Fruit fly (Drosophila melanogaster): ENCODE measurements around the gene CG5001.
A peak's percentile ranks its signal among the peaks of the same experiment; 100 is the strongest.

Gene CG5001

DNA sequence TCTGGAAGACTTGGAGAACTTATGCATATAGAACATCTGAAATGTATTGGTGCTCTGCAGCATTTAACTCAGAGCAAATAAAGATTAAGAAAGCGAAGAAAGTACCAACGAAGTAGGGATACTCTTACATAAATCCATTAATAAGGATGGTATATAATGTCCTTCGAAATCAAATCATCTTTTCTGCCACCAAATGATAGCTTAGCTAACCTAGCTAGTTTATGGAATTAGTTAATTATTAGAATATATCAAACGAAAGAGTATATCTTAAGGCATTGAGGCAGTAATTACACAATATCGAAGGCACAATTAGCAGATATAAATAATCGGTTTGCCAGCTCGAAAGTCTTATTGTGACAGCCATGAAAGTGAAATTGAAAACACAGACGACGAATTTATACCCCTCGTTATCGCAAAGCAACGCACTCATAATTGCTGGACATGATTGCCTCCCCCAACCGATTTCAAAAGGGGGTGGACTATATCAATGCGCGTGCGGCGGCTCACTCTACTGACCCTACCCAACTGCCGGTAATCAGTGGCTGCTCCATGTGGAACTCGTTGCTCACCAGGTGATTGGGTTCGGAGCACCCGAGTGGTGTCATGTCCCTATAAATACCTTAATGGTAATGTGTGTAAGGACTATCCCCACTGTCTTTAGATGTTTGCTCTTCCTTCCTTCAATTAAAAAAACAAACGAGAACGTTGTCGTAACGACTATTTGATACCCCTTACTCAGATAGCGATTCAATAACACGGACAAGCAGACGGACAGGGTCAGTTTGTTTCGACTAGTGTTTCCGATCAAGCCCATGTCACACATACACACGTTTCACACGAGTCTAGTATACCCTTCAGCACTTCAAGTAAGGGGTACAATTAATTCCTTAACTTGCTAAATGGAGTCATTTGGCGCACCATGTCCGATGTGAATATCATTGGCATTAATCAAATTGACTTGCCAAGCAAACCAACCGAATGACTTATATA lies 40.9 kb upstream of the CG5001 start (continued):
- TF ChIP-seq gcm2 (GFP tag; optimal IDR thresholded peaks at IDR 0.05): no peak

DNA sequence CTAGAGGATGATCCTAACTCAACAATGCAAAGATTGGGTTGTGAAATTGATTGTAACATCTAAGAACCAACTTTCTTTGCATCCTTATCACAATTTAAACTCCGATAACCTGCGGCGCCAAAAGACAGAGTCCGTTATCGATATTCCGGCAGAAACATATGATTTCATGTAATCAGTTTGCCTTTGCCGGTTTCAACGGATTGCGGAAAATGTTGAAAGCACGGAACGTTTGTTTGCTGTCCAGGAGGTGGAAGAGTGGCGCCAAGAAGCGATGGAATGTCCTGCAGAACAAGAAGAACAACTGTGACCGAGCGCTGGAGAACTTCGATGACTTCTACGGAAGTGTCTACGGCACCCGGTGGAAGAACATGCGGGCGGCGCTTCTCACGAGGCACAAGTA lies 37.9 kb upstream of the CG5001 start:
- TF ChIP-seq CG13287 (GFP tag; IDR thresholded peaks at IDR 0.05; ENCODE audit: partially characterized antibody) (peak; percentile 78), Bgb (GFP tag; IDR thresholded peaks at IDR 0.05; ENCODE audit: partially characterized antibody) (peak; percentile 43; the same call in 1 of the 2 replicates), sens (GFP tag) (peak; percentile 16), CG7357 (GFP tag; IDR thresholded peaks at IDR 0.05) (no peak), croc (GFP tag; conservative IDR thresholded peaks at IDR 0.05) (no peak), Eip74EF (GFP tag; optimal IDR thresholded peaks at IDR 0.05) (no peak), Hmx (GFP tag; optimal IDR thresholded peaks at IDR 0.05) (no peak), HLH4C (GFP tag; IDR thresholded peaks at IDR 0.05; ENCODE audit: partially characterized antibody) (peak; percentile 72), Doc3 (GFP tag; IDR thresholded peaks at IDR 0.05; ENCODE audit: partially characterized antibody) (peak; percentile 44; the same call in 2 of the 3 replicates), esg (GFP tag; conservative IDR thresholded peaks at IDR 0.05) (no peak), Dp (GFP tag; optimal IDR thresholded peaks at IDR 0.05) (peak; percentile 87), Ssrp (tag; optimal IDR thresholded peaks at IDR 0.05) (no peak), CG2129 (GFP tag; IDR thresholded peaks at IDR 0.05; ENCODE audit: partially characterized antibody) (0 out of 2 replicates have a peak, but pooled peaks have one; percentile 19), hbn (GFP tag; IDR thresholded peaks at IDR 0.05; ENCODE audit: partially characterized antibody) (peak; percentile 53; the same call in 1 of the 2 replicates), vnd (GFP tag; IDR thresholded peaks at IDR 0.05; ENCODE audit: partially characterized antibody) (peak; percentile 46; the same call in 1 of the 3 replicates), BEAF-32 (GFP tag; optimal IDR thresholded peaks at IDR 0.05) (peak; percentile 47), CG34224 (GFP tag; IDR thresholded peaks at IDR 0.05; ENCODE audit: partially characterized antibody) (peak; percentile 72), hb (GFP tag; IDR thresholded peaks at IDR 0.05; ENCODE audit: partially characterized antibody) (peak; percentile 65; the same call in 1 of the 3 replicates), CG33213 (GFP tag; optimal IDR thresholded peaks at IDR 0.05) (no peak), E2f2 (GFP tag; IDR thresholded peaks at IDR 0.05) (peak; percentile 90), z (GFP tag; IDR thresholded peaks at IDR 0.05) (no peak), CG1603 (tag; optimal IDR thresholded peaks at IDR 0.05) (no peak), Adf1 (GFP tag; IDR thresholded peaks at IDR 0.05) (no peak), CrebB (tag; optimal IDR thresholded peaks at IDR 0.05) (no peak), CG10274 (GFP tag; optimal IDR thresholded peaks at IDR 0.05) (no peak), MBD-R2 (GFP tag; IDR thresholded peaks at IDR 0.05) (peak; percentile 70), Antp (GFP tag; optimal IDR thresholded peaks at IDR 0.05) (no peak), prd (optimal IDR thresholded peaks at IDR 0.05) (no peak), prd (GFP tag; IDR thresholded peaks at IDR 0.05) (no peak), Camta (GFP tag; optimal IDR thresholded peaks at IDR 0.05) (no peak), CG2199 (GFP tag; IDR thresholded peaks at IDR 0.05) (no peak), HLHmδ (GFP tag; optimal IDR thresholded peaks at IDR 0.05) (no peak), CG14860 (GFP tag; IDR thresholded peaks at IDR 0.05; ENCODE audit: partially characterized antibody) (peak; percentile 59; the same call in 2 of the 3 replicates), unc-4 (GFP tag; IDR thresholded peaks at IDR 0.05; ENCODE audit: partially characterized antibody) (peak; percentile 64), Oaz (GFP tag; IDR thresholded peaks at IDR 0.05) (no peak), CG2120 (GFP tag; optimal IDR thresholded peaks at IDR 0.05) (no peak), CG11085 (GFP tag; IDR thresholded peaks at IDR 0.05) (no peak), CG4282 (GFP tag; optimal IDR thresholded peaks at IDR 0.05) (no peak), knrl (GFP tag; IDR thresholded peaks at IDR 0.05; ENCODE audit: partially characterized antibody) (0 out of 3 replicates have a peak, but pooled peaks have one; percentile 8), Sin3A (optimal IDR thresholded peaks at IDR 0.05) (peak; percentile 3), crp (GFP tag; optimal IDR thresholded peaks at IDR 0.05) (peak in 1 of 2 experiments; percentile 83), trem (tag; optimal IDR thresholded peaks at IDR 0.05) (no peak), Sry-δ (GFP tag; optimal IDR thresholded peaks at IDR 0.05) (peak; percentile 33), CG10431 (GFP tag; optimal IDR thresholded peaks at IDR 0.05) (peak; percentile 46)

Data from whole organism, embryonic.